Fruit fly (Drosophila melanogaster) whole organism, embryonic: ENCODE results near the gene PIG-T.

ENCODE experiments used
- Atf6 ChIP-seq: fragments of 200-800 bp; sonication (Bioruptor generic); IDR thresholded peaks from 2 replicates; pipeline ENCODE4 v1.3.6; 2022; ENCODE audit warnings: missing biosample characterization, missing genetic modification characterization
- BtbVII ChIP-seq: fragments of 200-800 bp; sonication (Bioruptor generic); optimal IDR thresholded peaks from 3 replicates; lab custom pipeline; 2017; ENCODE audit warnings: missing biosample characterization, mild to moderate bottlenecking, missing genetic modification characterization
- CG10462 ChIP-seq: fragments of 200-800 bp; sonication (Bioruptor generic); optimal IDR thresholded peaks from 2 replicates; lab custom pipeline; 2016; ENCODE audit warnings: missing biosample characterization, missing genetic modification characterization
- CG11093 ChIP-seq: fragments of 200-800 bp; sonication (Bioruptor generic); IDR thresholded peaks from 3 replicates; pipeline ENCODE4 v1.3.6; 2022; ENCODE audit warnings: missing biosample characterization, missing genetic modification characterization
- CG12659 ChIP-seq: fragments of 200-800 bp; sonication (Bioruptor generic); optimal IDR thresholded peaks from 3 replicates; lab custom pipeline; 2017; ENCODE audit warnings: mild to moderate bottlenecking, missing biosample characterization, missing genetic modification reagents, missing genetic modification characterization
- CG14014 ChIP-seq: fragments of 200-800 bp; sonication (Bioruptor generic); IDR thresholded peaks from 2 replicates; pipeline ENCODE4 v1.3.6; 2022; ENCODE audit warnings: missing biosample characterization, missing genetic modification characterization
- CG14860 ChIP-seq: fragments of 200-800 bp; sonication (Bioruptor generic); IDR thresholded peaks from 3 replicates; pipeline ENCODE4 v1.3.6; 2022; ENCODE audit warnings: missing biosample characterization, missing genetic modification characterization; ENCODE audit not compliant: partially characterized antibody
- CG15601 ChIP-seq: fragments of 200-800 bp; sonication (Bioruptor generic); optimal IDR thresholded peaks from 3 replicates; lab custom pipeline; 2019; ENCODE audit warnings: missing biosample characterization, mild to moderate bottlenecking, missing genetic modification characterization, moderate library complexity
- CG18476 ChIP-seq: fragments of 200-800 bp; sonication (Bioruptor generic); optimal IDR thresholded peaks from 2 replicates; lab custom pipeline; 2016; ENCODE audit warnings: missing biosample characterization, mild to moderate bottlenecking, missing genetic modification characterization
- CG18599 ChIP-seq: fragments of 200-800 bp; sonication (Bioruptor generic); optimal IDR thresholded peaks from 3 replicates; lab custom pipeline; 2017; ENCODE audit warnings: missing biosample characterization, missing genetic modification characterization, mild to moderate bottlenecking, moderate library complexity, missing genetic modification reagents
- CG31365 ChIP-seq: fragments of 200-800 bp; sonication (Bioruptor generic); optimal IDR thresholded peaks from 2 replicates; lab custom pipeline; 2018; ENCODE audit warnings: missing biosample characterization, mild to moderate bottlenecking, missing genetic modification characterization
- CG3838 ChIP-seq: fragments of 200-800 bp; sonication (Bioruptor generic); optimal IDR thresholded peaks from 3 replicates; lab custom pipeline; 2016; ENCODE audit warnings: missing biosample characterization, missing genetic modification characterization
- CG6765 ChIP-seq: fragments of 200-800 bp; sonication (Bioruptor generic); optimal IDR thresholded peaks from 3 replicates; lab custom pipeline; 2017; ENCODE audit warnings: missing biosample characterization, mild to moderate bottlenecking, missing genetic modification characterization
- CG7372 ChIP-seq: fragments of 200-800 bp; sonication (Bioruptor generic); IDR thresholded peaks from 2 replicates; pipeline ENCODE4 v1.3.6; 2022; ENCODE audit warnings: missing biosample characterization, missing genetic modification characterization
- D19A ChIP-seq: fragments of 200-800 bp; optimal IDR thresholded peaks from 3 replicates; lab custom pipeline; 2019; ENCODE audit warnings: missing biosample characterization, mild to moderate bottlenecking, missing genetic modification characterization, moderate library complexity
- Dek ChIP-seq: fragments of 200-800 bp; sonication (Bioruptor generic); optimal IDR thresholded peaks from 3 replicates; lab custom pipeline; 2019; ENCODE audit warnings: missing biosample characterization, mild to moderate bottlenecking, missing genetic modification characterization, moderate library complexity
- Drgx ChIP-seq: fragments of 200-800 bp; sonication (Bioruptor generic); IDR thresholded peaks from 2 replicates; pipeline ENCODE4 v1.3.6; 2022; ENCODE audit warnings: missing biosample characterization, missing genetic modification characterization
- Eip74EF ChIP-seq, 2 experiments: fragments of 200-800 bp in 1 of 2; fragments of >200 bp in 1 of 2; sonication (Bioruptor generic) in 1 of 2; optimal IDR thresholded peaks; 2 replicates each; lab custom pipeline; 2017 to 2019; ENCODE audit warnings: missing biosample characterization in 2 of 2, missing genetic modification characterization in 2 of 2, mild to moderate bottlenecking in 1 of 2, moderate library complexity in 1 of 2
- Fer1 ChIP-seq: fragments of 200-800 bp; sonication (Bioruptor generic); optimal IDR thresholded peaks from 2 replicates; lab custom pipeline; 2017; ENCODE audit warnings: missing biosample characterization, mild to moderate bottlenecking, missing genetic modification characterization
- HLH4C ChIP-seq: fragments of 200-800 bp; sonication (Bioruptor generic); IDR thresholded peaks from 3 replicates; pipeline ENCODE4 v1.3.6; 2022; ENCODE audit warnings: missing biosample characterization, missing genetic modification characterization; ENCODE audit not compliant: partially characterized antibody
- Hand ChIP-seq: fragments of 200-800 bp; sonication (Bioruptor generic); optimal IDR thresholded peaks from 2 replicates; lab custom pipeline; 2017; ENCODE audit warnings: mild to moderate bottlenecking, missing biosample characterization, missing genetic modification reagents, missing genetic modification characterization
- Lim3 ChIP-seq: fragments of 200-800 bp; sonication (Bioruptor generic); IDR thresholded peaks from 2 replicates; pipeline ENCODE4 v1.3.6; 2022; ENCODE audit warnings: missing biosample characterization, missing genetic modification characterization
- Meics ChIP-seq: fragments of 200-800 bp; sonication (Bioruptor generic); optimal IDR thresholded peaks from 2 replicates; lab custom pipeline; 2017; ENCODE audit warnings: missing biosample characterization, mild to moderate bottlenecking, missing genetic modification characterization
- Mes4 ChIP-seq: fragments of 200-800 bp; sonication (Bioruptor generic); optimal IDR thresholded peaks from 2 replicates; lab custom pipeline; 2016; ENCODE audit warnings: missing biosample characterization, missing genetic modification characterization
- Nf-YA ChIP-seq: fragments of 200-800 bp; sonication (Bioruptor generic); IDR thresholded peaks from 2 replicates; pipeline ENCODE4 v1.3.6; 2022; ENCODE audit warnings: missing biosample characterization, missing genetic modification characterization
- Nf-YB ChIP-seq: fragments of 200-800 bp; sonication (Bioruptor generic); optimal IDR thresholded peaks from 3 replicates; lab custom pipeline; 2019; ENCODE audit warnings: missing biosample characterization, mild to moderate bottlenecking, missing genetic modification characterization, moderate library complexity
- Oaz ChIP-seq: fragments of 200-800 bp; sonication (Bioruptor generic); IDR thresholded peaks from 2 replicates; pipeline ENCODE4 v1.3.6; 2022; ENCODE audit warnings: missing biosample characterization, missing genetic modification characterization
- Oli ChIP-seq: fragments of 200-800 bp; sonication (Bioruptor generic); optimal IDR thresholded peaks from 2 replicates; lab custom pipeline; 2018; ENCODE audit warnings: missing biosample characterization, mild to moderate bottlenecking, missing genetic modification characterization, moderate library complexity
- Usf ChIP-seq: fragments of 200-800 bp; sonication (Bioruptor generic); optimal IDR thresholded peaks from 2 replicates; lab custom pipeline; 2017; ENCODE audit warnings: missing genotype, missing biosample characterization, missing genetic modification characterization
- YL-1 ChIP-seq: fragments of 200-800 bp; sonication (Bioruptor generic); optimal IDR thresholded peaks from 3 replicates; lab custom pipeline; 2017; ENCODE audit warnings: missing biosample characterization, mild to moderate bottlenecking, missing genetic modification characterization
- ac ChIP-seq: fragments of 200-800 bp; sonication (Bioruptor generic); optimal IDR thresholded peaks from 3 replicates; lab custom pipeline; 2017; ENCODE audit warnings: missing biosample characterization, mild to moderate bottlenecking, missing genetic modification characterization
- aop ChIP-seq: fragments of 200-800 bp; sonication (Bioruptor generic); IDR thresholded peaks from 2 replicates; pipeline ENCODE4 v1.3.6; 2022; ENCODE audit warnings: missing biosample characterization, missing genetic modification characterization
- cad ChIP-seq: fragments of >200 bp; optimal IDR thresholded peaks from 2 replicates; lab custom pipeline; 2017; ENCODE audit warnings: missing biosample characterization, missing genetic modification characterization
- cato ChIP-seq: fragments of 200-800 bp; sonication (Bioruptor generic); optimal IDR thresholded peaks from 2 replicates; lab custom pipeline; 2016; ENCODE audit warnings: missing biosample characterization, missing genetic modification characterization, borderline replicate concordance
- caup ChIP-seq: fragments of 200-800 bp; sonication (Bioruptor generic); optimal IDR thresholded peaks from 3 replicates; lab custom pipeline; 2017; ENCODE audit warnings: missing biosample characterization, mild to moderate bottlenecking, missing genetic modification characterization, moderate library complexity; ENCODE audit not compliant: severe bottlenecking
- dm ChIP-seq: fragments of 200-800 bp; sonication (Bioruptor generic); optimal IDR thresholded peaks from 3 replicates; lab custom pipeline; 2016; ENCODE audit warnings: missing biosample characterization, missing genetic modification characterization
- dmrt11E ChIP-seq: fragments of 200-800 bp; sonication (Bioruptor generic); optimal IDR thresholded peaks from 3 replicates; lab custom pipeline; 2018; ENCODE audit warnings: missing biosample characterization, mild to moderate bottlenecking, missing genetic modification characterization, moderate library complexity
- ewg ChIP-seq: fragments of 200-800 bp; sonication (Bioruptor generic); optimal IDR thresholded peaks from 3 replicates; lab custom pipeline; 2017; ENCODE audit warnings: mild to moderate bottlenecking, missing biosample characterization, missing genetic modification reagents, missing genetic modification characterization
- gsb-n ChIP-seq: fragments of 200-800 bp; sonication (Bioruptor generic); optimal IDR thresholded peaks from 3 replicates; lab custom pipeline; 2018; ENCODE audit warnings: missing biosample characterization, mild to moderate bottlenecking, missing genetic modification characterization
- klu ChIP-seq: fragments of 200-800 bp; sonication (Bioruptor generic); IDR thresholded peaks from 2 replicates; pipeline ENCODE4 v1.3.6; 2022; ENCODE audit warnings: missing biosample characterization, missing genetic modification characterization
- kni ChIP-seq: fragments of 200-800 bp; sonication (Bioruptor generic); optimal IDR thresholded peaks from 3 replicates; lab custom pipeline; 2017; ENCODE audit warnings: mild to moderate bottlenecking, missing biosample characterization, missing genetic modification reagents, missing genetic modification characterization
- lab ChIP-seq: fragments of 200-800 bp; sonication (Bioruptor generic); optimal IDR thresholded peaks from 3 replicates; lab custom pipeline; 2017; ENCODE audit warnings: missing biosample characterization, missing genetic modification characterization, mild to moderate bottlenecking, moderate library complexity, missing genetic modification reagents
- mirr ChIP-seq: fragments of 200-800 bp; sonication (Bioruptor generic); optimal IDR thresholded peaks from 3 replicates; lab custom pipeline; 2018; ENCODE audit warnings: missing biosample characterization, mild to moderate bottlenecking, missing genetic modification characterization
- org-1 ChIP-seq: fragments of 200-800 bp; sonication (Bioruptor generic); optimal IDR thresholded peaks from 2 replicates; lab custom pipeline; 2017; ENCODE audit warnings: missing biosample characterization, missing genetic modification characterization
- peb ChIP-seq: fragments of 200-800 bp; sonication (Bioruptor generic); IDR thresholded peaks from 2 replicates; pipeline ENCODE4 v1.3.6; 2022; ENCODE audit warnings: missing biosample characterization, missing genetic modification characterization
- pzg ChIP-seq: fragments of 200-800 bp; sonication (Bioruptor generic); optimal IDR thresholded peaks from 3 replicates; lab custom pipeline; 2018; ENCODE audit warnings: missing biosample characterization, mild to moderate bottlenecking, missing genetic modification characterization, moderate library complexity
- slou ChIP-seq: fragments of 200-800 bp; sonication (Bioruptor generic); optimal IDR thresholded peaks from 3 replicates; lab custom pipeline; 2016; ENCODE audit warnings: missing biosample characterization, missing genetic modification characterization
- stc ChIP-seq: fragments of 200-800 bp; sonication (Bioruptor generic); IDR thresholded peaks from 2 replicates; pipeline ENCODE4 v1.3.6; 2022; ENCODE audit warnings: missing biosample characterization, missing genetic modification characterization
- stwl ChIP-seq: fragments of 200-800 bp; sonication (Bioruptor generic); optimal IDR thresholded peaks from 3 replicates; lab custom pipeline; 2018; ENCODE audit warnings: missing biosample characterization, mild to moderate bottlenecking, missing genetic modification characterization, moderate library complexity
- tll ChIP-seq, 2 experiments: fragments of 200-800 bp in 1 of 2; fragments of >200 bp in 1 of 2; sonication (Bioruptor generic) in 1 of 2; optimal IDR thresholded peaks; 2 replicates each; lab custom pipeline; 2017 to 2019; ENCODE audit warnings: missing biosample characterization in 2 of 2, missing genetic modification characterization in 2 of 2, mild to moderate bottlenecking in 1 of 2, moderate library complexity in 1 of 2

The PIG-T gene

dm6 chrX:8409793-8410192, 2.7 kb upstream of the PIG-T start (continued):
- TF ChIP-seq CG12659 (GFP tag; lab: Kevin White, UChicago) (no peak), tll (GFP tag; optimal IDR thresholded peaks at IDR 0.05; lab: Kevin White, UChicago) (no peak), CG18599 (GFP tag; lab: Kevin White, UChicago) (peak; percentile 76), mirr (GFP tag; lab: Kevin White, UChicago) (peak; percentile 98), kni (GFP tag; lab: Kevin White, UChicago) (peak; percentile 87), caup (GFP tag; lab: Kevin White, UChicago) (peak; percentile 72), slou (no peak), Eip74EF (GFP tag; optimal IDR thresholded peaks at IDR 0.05; lab: Kevin White, UChicago) (peak in 1 of 2 experiments; percentile 12), CG3838 (GFP tag; lab: Kevin White, UChicago) (no peak), Nf-YA (no peak), Mes4 (no peak), CG31365 (tag; lab: Kevin White, UChicago) (peak; percentile 61), Meics (GFP tag; lab: Kevin White, UChicago) (peak; percentile 57), gsb-n (no peak), Fer1 (GFP tag; lab: Kevin White, UChicago) (peak; percentile 86), YL-1 (GFP tag; lab: Kevin White, UChicago) (peak; percentile 33), CG18476 (GFP tag; lab: Kevin White, UChicago) (no peak), klu (GFP tag; lab: Robert Waterston, UW) (no peak), CG14014 (peak; percentile 88; the same call in 1 of the 2 replicates), CG11093 (GFP tag; lab: Robert Waterston, UW) (no peak; the same call in 2 of the 3 replicates), CG14860 (GFP tag; lab: Robert Waterston, UW) (no peak), dm (GFP tag; lab: Kevin White, UChicago) (no peak), Oli (tag; lab: Kevin White, UChicago) (no peak), ewg (peak; percentile 78), org-1 (GFP tag; lab: Kevin White, UChicago) (no peak), aop (GFP tag; lab: Robert Waterston, UW) (no peak), cad (GFP tag; lab: Kevin White, UChicago) (no peak), dmrt11E (tag; lab: Kevin White, UChicago) (no peak), BtbVII (GFP tag; lab: Kevin White, UChicago) (peak; percentile 74), peb (GFP tag; lab: Robert Waterston, UW) (peak; percentile 58), Usf (no peak), Atf6 (GFP tag; lab: Robert Waterston, UW) (peak; percentile 97), stwl (tag; lab: Kevin White, UChicago) (no peak), Drgx (GFP tag; lab: Robert Waterston, UW) (peak; percentile 97), lab (GFP tag; lab: Kevin White, UChicago) (peak; percentile 50), CG6765 (GFP tag; lab: Kevin White, UChicago) (peak; percentile 90), Hand (GFP tag; lab: Kevin White, UChicago) (peak; percentile 90), Nf-YB (GFP tag; lab: Kevin White, UChicago) (no peak), CG15601 (tag; lab: Kevin White, UChicago) (peak; percentile 26), cato (GFP tag; lab: Kevin White, UChicago) (no peak), D19A (peak; percentile 11), Dek (tag; lab: Kevin White, UChicago) (no peak), HLH4C (GFP tag; lab: Robert Waterston, UW) (no peak), CG7372 (GFP tag; lab: Robert Waterston, UW) (peak; percentile 70; the same call in 1 of the 2 replicates), Lim3 (GFP tag; lab: Robert Waterston, UW) (no peak), Oaz (GFP tag; lab: Robert Waterston, UW) (peak; percentile 57; the same call in 1 of the 2 replicates), pzg (GFP tag; lab: Kevin White, UChicago) (peak; percentile 15), ac (GFP tag; lab: Kevin White, UChicago) (no peak), CG10462 (GFP tag; lab: Kevin White, UChicago) (no peak), stc (GFP tag; lab: Robert Waterston, UW) (peak; percentile 82; the same call in 1 of the 2 replicates)
